Worm (Caenorhabditis elegans): Measurements from ENCODE around the gene Y71H2AM.3.

- TF ChIP-seq sptf-2 (GFP tag; optimal IDR thresholded peaks at IDR 0.05) (no peak), ama-1 (optimal IDR thresholded peaks at IDR 0.05) (no peak), ama-1 (GFP tag; optimal IDR thresholded peaks at IDR 0.05) (no peak), mel-28 (tag; optimal IDR thresholded peaks at IDR 0.05; ENCODE audit: borderline replicate concordance) (no peak), dpl-1 (GFP tag; optimal IDR thresholded peaks at IDR 0.05) (no peak), snpc-4 (GFP tag; optimal IDR thresholded peaks at IDR 0.05) (no peak), snpc-4 (tag; optimal IDR thresholded peaks at IDR 0.05) (no peak), let-526 (GFP tag; IDR thresholded peaks at IDR 0.05) (no peak), ccch-3 (GFP tag; optimal IDR thresholded peaks at IDR 0.05) (no peak)
These were observed 27.3 kb downstream of the Y71H2AM.3 start, which contains the start of gene Y71H2AM.29 for ce11 chrIII:2832483-2832882.
